Fruit fly (Drosophila melanogaster) whole organism, embryonic: Measurements from ENCODE around the gene CG34297.
A peak's percentile ranks its signal among the peaks of the same experiment; 100 is the strongest.

Source experiments
- ATbp ChIP-seq: fragments of 200-800 bp; sonication (Bioruptor generic); optimal IDR thresholded peaks from 2 replicates; lab custom pipeline; 2017; ENCODE audit warnings: missing biosample characterization, mild to moderate bottlenecking, missing genetic modification characterization, missing genetic modification reagents
- Aef1 ChIP-seq: fragments of 200-800 bp; sonication (Bioruptor generic); IDR thresholded peaks from 3 replicates; pipeline ENCODE4 v1.3.6; 2022; ENCODE audit warnings: missing biosample characterization, missing genetic modification characterization
- B-H1 ChIP-seq: fragments of 200-800 bp; sonication (Bioruptor generic); IDR thresholded peaks from 3 replicates; pipeline ENCODE4 v1.3.6; 2022; ENCODE audit warnings: missing biosample characterization, missing genetic modification characterization
- BEAF-32 ChIP-seq: fragments of 200-800 bp; sonication (Bioruptor generic); optimal IDR thresholded peaks from 3 replicates; lab custom pipeline; 2017; ENCODE audit warnings: missing biosample characterization, missing genetic modification characterization, mild to moderate bottlenecking, moderate library complexity, missing genetic modification reagents
- CG10431 ChIP-seq: fragments of 200-800 bp; sonication (Bioruptor generic); optimal IDR thresholded peaks from 3 replicates; lab custom pipeline; 2018; ENCODE audit warnings: missing biosample characterization, mild to moderate bottlenecking, missing genetic modification characterization
- CG12071 ChIP-seq: fragments of 200-800 bp; sonication (Bioruptor generic); optimal IDR thresholded peaks from 3 replicates; lab custom pipeline; 2018; ENCODE audit warnings: missing biosample characterization, mild to moderate bottlenecking, missing genetic modification characterization
- CG12744 ChIP-seq: fragments of 200-800 bp; sonication (Bioruptor generic); optimal IDR thresholded peaks from 2 replicates; lab custom pipeline; 2016; ENCODE audit warnings: missing biosample characterization, missing genetic modification characterization
- CG15696 ChIP-seq: fragments of 200-800 bp; sonication (Bioruptor generic); optimal IDR thresholded peaks from 2 replicates; lab custom pipeline; 2019; ENCODE audit warnings: missing biosample characterization, mild to moderate bottlenecking, missing genetic modification characterization, moderate library complexity
- CG17328 ChIP-seq: fragments of 200-800 bp; sonication (Bioruptor generic); IDR thresholded peaks from 2 replicates; pipeline ENCODE4 v1.3.6; 2022; ENCODE audit warnings: missing biosample characterization, missing genetic modification characterization
- CG17359 ChIP-seq: fragments of 200-800 bp; sonication (Bioruptor generic); optimal IDR thresholded peaks from 3 replicates; lab custom pipeline; 2018; ENCODE audit warnings: missing biosample characterization, mild to moderate bottlenecking, missing genetic modification characterization, moderate library complexity
- CG2202 ChIP-seq: fragments of 200-800 bp; sonication (Bioruptor generic); optimal IDR thresholded peaks from 2 replicates; lab custom pipeline; 2018; ENCODE audit warnings: missing biosample characterization, mild to moderate bottlenecking, missing genetic modification characterization
- CG2712 ChIP-seq: fragments of 200-800 bp; optimal IDR thresholded peaks from 3 replicates; lab custom pipeline; 2019; ENCODE audit warnings: missing biosample characterization, mild to moderate bottlenecking, missing genetic modification characterization, moderate library complexity
- CG31441 ChIP-seq: fragments of 200-800 bp; sonication (Bioruptor generic); IDR thresholded peaks from 2 replicates; pipeline ENCODE4 v1.3.6; 2022; ENCODE audit warnings: missing biosample characterization, missing genetic modification characterization
- CG4854 ChIP-seq: fragments of 200-800 bp; sonication (Bioruptor generic); optimal IDR thresholded peaks from 2 replicates; lab custom pipeline; 2016; ENCODE audit warnings: missing biosample characterization, missing genetic modification characterization, inconsistent platforms
- CG6654 ChIP-seq: fragments of 200-800 bp; sonication (Bioruptor generic); optimal IDR thresholded peaks from 2 replicates; lab custom pipeline; 2017; ENCODE audit warnings: missing biosample characterization, mild to moderate bottlenecking, missing genetic modification characterization
- CG6683 ChIP-seq: fragments of 200-800 bp; sonication (Bioruptor generic); optimal IDR thresholded peaks from 2 replicates; lab custom pipeline; 2017; ENCODE audit warnings: missing biosample characterization, mild to moderate bottlenecking, missing genetic modification characterization, missing genetic modification reagents
- CG7556 ChIP-seq: fragments of 200-800 bp; sonication (Bioruptor generic); optimal IDR thresholded peaks from 2 replicates; lab custom pipeline; 2017; ENCODE audit warnings: missing biosample characterization, mild to moderate bottlenecking, missing genetic modification characterization
- CG8290 ChIP-seq, 3 experiments: fragments of 200-800 bp; sonication (Bioruptor generic); optimal IDR thresholded peaks; 2 replicates each; lab custom pipeline; 2016 to 2019; ENCODE audit warnings: missing biosample characterization in 3 of 3, missing genetic modification characterization in 3 of 3, mild to moderate bottlenecking in 2 of 3, moderate library complexity in 1 of 3
- CG8765 ChIP-seq: fragments of 200-800 bp; sonication (Bioruptor generic); IDR thresholded peaks from 2 replicates; pipeline ENCODE4 v1.3.6; 2022; ENCODE audit warnings: missing biosample characterization, missing genetic modification characterization
- CG9932 ChIP-seq: fragments of 200-800 bp; sonication (Bioruptor generic); IDR thresholded peaks from 2 replicates; pipeline ENCODE4 v1.3.6; 2022; ENCODE audit warnings: missing biosample characterization, missing genetic modification characterization
- Dbx ChIP-seq: fragments of 200-800 bp; sonication (Bioruptor generic); IDR thresholded peaks from 3 replicates; pipeline ENCODE4 v1.3.6; 2022; ENCODE audit warnings: missing biosample characterization, missing genetic modification characterization
- Deaf1 ChIP-seq: fragments of 200-800 bp; optimal IDR thresholded peaks from 3 replicates; lab custom pipeline; 2019; ENCODE audit warnings: missing biosample characterization, mild to moderate bottlenecking, missing genetic modification characterization, moderate library complexity
- Doc3 ChIP-seq: fragments of 200-800 bp; sonication (Bioruptor generic); IDR thresholded peaks from 3 replicates; pipeline ENCODE4 v1.3.6; 2022; ENCODE audit warnings: missing biosample characterization, missing genetic modification characterization; ENCODE audit not compliant: partially characterized antibody
- Fer2 ChIP-seq: fragments of 200-800 bp; sonication (Bioruptor generic); optimal IDR thresholded peaks from 2 replicates; lab custom pipeline; 2018; ENCODE audit warnings: missing biosample characterization, mild to moderate bottlenecking, missing genetic modification characterization, moderate library complexity
- MTF-1 ChIP-seq: fragments of 200-800 bp; sonication (Bioruptor generic); optimal IDR thresholded peaks from 2 replicates; lab custom pipeline; 2018; ENCODE audit warnings: missing biosample characterization, mild to moderate bottlenecking, missing genetic modification characterization, borderline replicate concordance
- Mad ChIP-seq: fragments of 200-800 bp; sonication (Bioruptor generic); optimal IDR thresholded peaks from 2 replicates; lab custom pipeline; 2016; ENCODE audit warnings: missing biosample characterization, missing genetic modification characterization
- YL-1 ChIP-seq: fragments of 200-800 bp; sonication (Bioruptor generic); optimal IDR thresholded peaks from 3 replicates; lab custom pipeline; 2017; ENCODE audit warnings: missing biosample characterization, mild to moderate bottlenecking, missing genetic modification characterization
- amos ChIP-seq: fragments of 200-800 bp; sonication (Bioruptor generic); IDR thresholded peaks from 2 replicates; pipeline ENCODE4 v1.3.6; 2022; ENCODE audit warnings: missing biosample characterization, missing genetic modification characterization; ENCODE audit not compliant: partially characterized antibody
- ap ChIP-seq: fragments of 200-800 bp; sonication (Bioruptor generic); IDR thresholded peaks from 2 replicates; pipeline ENCODE4 v1.3.6; 2022; ENCODE audit warnings: missing biosample characterization, missing genetic modification characterization
- chif ChIP-seq, 2 experiments: fragments of 200-800 bp; sonication (Bioruptor generic); optimal IDR thresholded peaks; 3 replicates each; lab custom pipeline; 2016; ENCODE audit warnings: missing biosample characterization in 2 of 2, missing genetic modification characterization in 2 of 2
- da ChIP-seq: fragments of 200-800 bp; sonication (Bioruptor generic); optimal IDR thresholded peaks from 2 replicates; lab custom pipeline; 2016; ENCODE audit warnings: missing biosample characterization, missing genetic modification characterization
- dm ChIP-seq: fragments of 200-800 bp; sonication (Bioruptor generic); optimal IDR thresholded peaks from 3 replicates; lab custom pipeline; 2016; ENCODE audit warnings: missing biosample characterization, missing genetic modification characterization
- dysf ChIP-seq: fragments of 200-800 bp; sonication (Bioruptor generic); IDR thresholded peaks from 3 replicates; pipeline ENCODE4 v1.3.6; 2022; ENCODE audit warnings: missing biosample characterization, missing genetic modification characterization
- ems ChIP-seq: fragments of 200-800 bp; sonication (Bioruptor generic); optimal IDR thresholded peaks from 3 replicates; lab custom pipeline; 2016; ENCODE audit warnings: missing biosample characterization, missing genetic modification characterization
- en ChIP-seq: fragments of 200-800 bp; sonication (Bioruptor generic); optimal IDR thresholded peaks from 2 replicates; lab custom pipeline; 2016; ENCODE audit warnings: missing biosample characterization, missing genetic modification characterization
- eyg ChIP-seq: fragments of 200-800 bp; sonication (Bioruptor generic); optimal IDR thresholded peaks from 3 replicates; lab custom pipeline; 2016; ENCODE audit warnings: missing biosample characterization, missing genetic modification characterization
- fd64A ChIP-seq: fragments of 200-800 bp; sonication (Bioruptor generic); optimal IDR thresholded peaks from 3 replicates; lab custom pipeline; 2018; ENCODE audit warnings: missing biosample characterization, mild to moderate bottlenecking, missing genetic modification characterization
- inv ChIP-seq: fragments of 200-800 bp; sonication (Bioruptor generic); IDR thresholded peaks from 2 replicates; pipeline ENCODE4 v1.3.6; 2022; ENCODE audit warnings: missing biosample characterization, missing genetic modification characterization; ENCODE audit not compliant: partially characterized antibody
- lola ChIP-seq, 3 experiments: fragments of >200 bp in 2 of 3; fragments of 200-800 bp in 1 of 3; sonication (Bioruptor generic) in 1 of 3; optimal IDR thresholded peaks; 2 replicates each; lab custom pipeline; 2017 to 2019; ENCODE audit warnings: missing biosample characterization in 3 of 3, missing genetic modification characterization in 3 of 3, mild to moderate bottlenecking in 1 of 3, moderate library complexity in 1 of 3
- luna ChIP-seq: fragments of 200-800 bp; sonication (Bioruptor generic); optimal IDR thresholded peaks from 2 replicates; lab custom pipeline; 2016; ENCODE audit warnings: missing biosample characterization, missing genetic modification characterization
- pnt ChIP-seq: fragments of 200-800 bp; sonication (Bioruptor generic); optimal IDR thresholded peaks from 3 replicates; lab custom pipeline; 2016; ENCODE audit warnings: missing biosample characterization, missing genetic modification characterization
- row ChIP-seq: fragments of 200-800 bp; sonication (Bioruptor generic); IDR thresholded peaks from 3 replicates; pipeline ENCODE4 v1.3.6; 2022; ENCODE audit warnings: missing biosample characterization, missing genetic modification characterization
- sc ChIP-seq, 3 experiments: fragments of >200 bp in 2 of 3; fragments of 200-800 bp in 1 of 3; sonication (Bioruptor generic) in 1 of 3; optimal IDR thresholded peaks; 2 replicates in 2 of 3; 3 replicates in 1 of 3; lab custom pipeline; 2017; ENCODE audit warnings: mild to moderate bottlenecking in 1 of 3, missing biosample characterization in 1 of 3, missing genetic modification characterization in 1 of 3, missing genetic modification reagents in 1 of 3
- sd ChIP-seq: fragments of 200-800 bp; sonication (Bioruptor generic); optimal IDR thresholded peaks from 3 replicates; lab custom pipeline; 2018; ENCODE audit warnings: missing biosample characterization, mild to moderate bottlenecking, missing genetic modification characterization, moderate library complexity
- tin ChIP-seq: fragments of 200-800 bp; sonication (Bioruptor generic); optimal IDR thresholded peaks from 3 replicates; lab custom pipeline; 2016; ENCODE audit warnings: missing biosample characterization, missing genetic modification characterization
- wek ChIP-seq: fragments of 200-800 bp; sonication (Bioruptor generic); optimal IDR thresholded peaks from 3 replicates; lab custom pipeline; 2018; ENCODE audit warnings: missing biosample characterization, mild to moderate bottlenecking, missing genetic modification characterization, moderate library complexity
- wor ChIP-seq: fragments of 200-800 bp; sonication (Bioruptor generic); IDR thresholded peaks from 2 replicates; pipeline ENCODE4 v1.3.6; 2022; ENCODE audit warnings: missing biosample characterization, missing genetic modification characterization
- yki ChIP-seq: fragments of >200 bp; optimal IDR thresholded peaks from 3 replicates; lab custom pipeline; 2018
- zf30C ChIP-seq: fragments of 200-800 bp; sonication (Bioruptor generic); optimal IDR thresholded peaks from 3 replicates; lab custom pipeline; 2018; ENCODE audit warnings: missing biosample characterization, mild to moderate bottlenecking, missing genetic modification characterization

CG34297 gene

DNA sequence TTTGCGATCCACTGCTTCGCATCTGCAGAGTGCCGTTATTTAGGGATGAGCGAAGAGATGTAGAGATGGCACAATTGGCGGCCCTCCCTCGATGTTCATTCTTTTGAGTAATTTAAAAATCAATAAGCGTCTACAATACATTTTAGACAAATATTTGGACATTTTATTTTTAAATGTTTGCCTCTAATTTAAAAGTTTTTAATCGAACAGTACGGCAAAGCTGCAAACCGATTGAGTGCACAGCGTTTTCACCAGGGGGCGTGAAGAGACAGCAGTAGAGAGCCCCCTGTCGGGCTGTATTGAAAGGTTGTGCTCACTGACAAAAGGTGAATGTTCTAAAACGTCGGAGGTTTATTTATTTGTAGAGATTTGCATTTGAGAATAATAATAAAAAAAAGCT lies 11.6 kb upstream of the CG34297 start, which contains the start of gene bcd:
Gene bcd (minus strand): TSS at position 48 of the 400 bp plus-strand sequence.
- TF ChIP-seq pnt (GFP tag; lab: Kevin White, UChicago) = peak; percentile 86
- no peak for TF ChIP-seq CG10431 (GFP tag; lab: Kevin White, UChicago)
- peak; percentile 62 for TF ChIP-seq ems
- TF ChIP-seq da = peak; percentile 71
- TF ChIP-seq Doc3 (GFP tag; lab: Robert Waterston, UW) = peak; percentile 46; the same call in 1 of the 3 replicates
- peak; percentile 54 for TF ChIP-seq ATbp
- peak; percentile 32 for TF ChIP-seq zf30C (GFP tag; lab: Kevin White, UChicago)
- TF ChIP-seq CG8765 (GFP tag; lab: Robert Waterston, UW) = peak; percentile 66
- TF ChIP-seq CG6654 (GFP tag; lab: Kevin White, UChicago) = peak; percentile 25
- peak; percentile 82 for TF ChIP-seq CG9932 (GFP tag; lab: Robert Waterston, UW)
- peak; percentile 75 for TF ChIP-seq CG17328
- TF ChIP-seq CG31441 = peak; percentile 54
- TF ChIP-seq amos (GFP tag; lab: Robert Waterston, UW) = peak; percentile 57
- peak in 1 of 3 experiments; percentile 48 for TF ChIP-seq lola (GFP tag; optimal IDR thresholded peaks at IDR 0.05; lab: Kevin White, UChicago)
- no peak for TF ChIP-seq CG6683
- TF ChIP-seq wek = peak; percentile 44
- peak; percentile 70 for TF ChIP-seq Mad (GFP tag; lab: Kevin White, UChicago)
- peak; percentile 80 for TF ChIP-seq CG8290 (GFP tag; optimal IDR thresholded peaks at IDR 0.05; lab: Kevin White, UChicago)
- no peak for TF ChIP-seq CG8290 (tag; optimal IDR thresholded peaks at IDR 0.05; lab: Kevin White, UChicago)
- TF ChIP-seq eyg (GFP tag; lab: Kevin White, UChicago) = no peak
- peak; percentile 84 for TF ChIP-seq CG15696 (tag; lab: Kevin White, UChicago)
- peak; percentile 21 for TF ChIP-seq fd64A (GFP tag; lab: Kevin White, UChicago)
- peak; percentile 74 for TF ChIP-seq Aef1 (GFP tag; lab: Robert Waterston, UW)
- peak; percentile 66 for TF ChIP-seq en (GFP tag; lab: Kevin White, UChicago)
- no peak for TF ChIP-seq sc (optimal IDR thresholded peaks at IDR 0.05; lab: Kevin White, UChicago)
- peak; percentile 45 for TF ChIP-seq sc (GFP tag; optimal IDR thresholded peaks at IDR 0.05; lab: Kevin White, UChicago)
- TF ChIP-seq MTF-1 = peak; percentile 83
- TF ChIP-seq dysf (GFP tag; lab: Robert Waterston, UW) = peak; percentile 75
- TF ChIP-seq YL-1 (GFP tag; lab: Kevin White, UChicago) = peak; percentile 9
- TF ChIP-seq wor (GFP tag; lab: Robert Waterston, UW) = peak; percentile 67
- peak; percentile 76 for TF ChIP-seq Dbx
- TF ChIP-seq tin = peak; percentile 85
- peak; percentile 65 for TF ChIP-seq ap (GFP tag; lab: Robert Waterston, UW)
- peak; percentile 45 for TF ChIP-seq Fer2 (tag; lab: Kevin White, UChicago)
- TF ChIP-seq chif (GFP tag; optimal IDR thresholded peaks at IDR 0.05; lab: Kevin White, UChicago) = peak; percentile 68 to 93
- TF ChIP-seq inv (GFP tag; lab: Robert Waterston, UW) = no peak
- peak; percentile 62 for TF ChIP-seq CG4854 (GFP tag; lab: Kevin White, UChicago)
- TF ChIP-seq BEAF-32 (GFP tag; lab: Kevin White, UChicago) = peak; percentile 59
- TF ChIP-seq CG17359 = peak; percentile 74
- peak; percentile 81 for TF ChIP-seq CG2712 (tag; lab: Kevin White, UChicago)
- TF ChIP-seq CG12071 (GFP tag; lab: Kevin White, UChicago) = peak; percentile 22
- TF ChIP-seq CG12744 = peak; percentile 61
- peak; percentile 47; the same call in 1 of the 3 replicates for TF ChIP-seq B-H1
- TF ChIP-seq yki = no peak
- TF ChIP-seq sd (tag; lab: Kevin White, UChicago) = no peak
- peak; percentile 30 for TF ChIP-seq CG2202 (tag; lab: Kevin White, UChicago)
- no peak for TF ChIP-seq luna (GFP tag; lab: Kevin White, UChicago)
- TF ChIP-seq row = peak; percentile 53; the same call in 2 of the 3 replicates
- peak; percentile 22 for TF ChIP-seq CG7556 (GFP tag; lab: Kevin White, UChicago)
- peak; percentile 26 for TF ChIP-seq Deaf1 (tag; lab: Kevin White, UChicago)
- peak; percentile 44 for TF ChIP-seq dm (GFP tag; lab: Kevin White, UChicago)
